Worm (Caenorhabditis elegans) whole organism, L2 larva: ENCODE data around the gene nhr-196.

Experiments used
- elt-3 ChIP-seq: sonication (generic microtip); optimal IDR thresholded peaks from 2 replicates; lab custom pipeline; 2017; ENCODE audit warnings: missing biosample characterization, missing genetic modification characterization
- fos-1 ChIP-seq: fragments of 150-350 bp; optimal IDR thresholded peaks from 2 replicates; lab custom pipeline; 2014; ENCODE audit warnings: missing biosample characterization, missing genetic modification characterization
- ztf-11 ChIP-seq: sonication (generic microtip); optimal IDR thresholded peaks from 2 replicates; lab custom pipeline; 2017; ENCODE audit warnings: missing biosample characterization, missing genetic modification characterization

DNA sequence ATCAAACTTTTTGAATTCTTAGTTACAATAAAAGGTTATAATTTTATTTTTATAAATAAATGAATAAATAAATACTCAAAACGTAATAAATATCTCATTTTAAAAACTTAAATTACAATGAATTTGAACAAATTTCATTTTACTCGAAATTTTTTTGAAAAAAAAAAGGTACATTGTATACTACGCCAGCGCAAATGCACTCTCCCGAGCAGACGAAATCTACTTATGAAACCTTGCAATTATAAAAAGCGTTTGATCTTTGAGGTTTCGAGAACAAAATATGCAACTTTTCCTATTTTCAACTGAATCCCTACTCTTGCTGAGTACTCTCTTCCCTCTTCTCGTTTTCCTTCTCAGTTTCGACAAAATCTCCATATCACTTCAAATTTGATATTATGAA is 2.1 kb downstream of the nhr-196 start, which contains the start of gene nhr-197:
- TF ChIP-seq ztf-11 (tag; lab: Kevin White, UChicago), result no peak
- no peak for TF ChIP-seq elt-3 (tag; lab: Kevin White, UChicago)
- TF ChIP-seq fos-1, result no peak
